Worm (Caenorhabditis elegans) whole organism, L4 larva: ENCODE measurements around the gene H14A12.3.

Experiments used
- D1046.2 ChIP-seq: fragments of 200-800 bp; sonication (Bioruptor generic); IDR thresholded peaks from 2 replicates; pipeline ENCODE4 v1.3.6; 2022; ENCODE audit warnings: missing genetic modification characterization, missing compliant biosample characterization
- F10B5.3 ChIP-seq: sonication (generic microtip); optimal IDR thresholded peaks from 2 replicates; lab custom pipeline; 2016; ENCODE audit warnings: mild to moderate bottlenecking, missing genetic modification characterization, missing compliant biosample characterization
- F26F4.8 ChIP-seq: fragments of 200-800 bp; sonication (Bioruptor generic); conservative IDR thresholded peaks from 2 replicates; pipeline ENCODE4 v1.3.6; 2022; ENCODE audit warnings: missing genetic modification characterization, missing compliant biosample characterization
- F37D6.2 ChIP-seq: sonication (generic microtip); optimal IDR thresholded peaks from 2 replicates; lab custom pipeline; 2016; ENCODE audit warnings: mild to moderate bottlenecking, missing genetic modification characterization, missing compliant biosample characterization
- F49E8.2 ChIP-seq: sonication (generic microtip); optimal IDR thresholded peaks from 2 replicates; lab custom pipeline; 2016; ENCODE audit warnings: missing compliant biosample characterization, mild to moderate bottlenecking, missing genetic modification characterization, borderline replicate concordance
- T26A8.4 ChIP-seq: fragments of 200-800 bp; sonication (Bioruptor generic); IDR thresholded peaks from 2 replicates; pipeline ENCODE4 v1.3.6; 2022; ENCODE audit warnings: missing genetic modification characterization, missing compliant biosample characterization
- Y105C5A.15 ChIP-seq: fragments of 200-800 bp; sonication (Bioruptor generic); IDR thresholded peaks from 2 replicates; pipeline ENCODE4 v1.3.6; 2022; ENCODE audit warnings: missing genetic modification characterization, missing compliant biosample characterization
- ZK546.5 ChIP-seq, 2 experiments: sonication (generic microtip); optimal IDR thresholded peaks; 2 replicates each; lab custom pipeline; 2017; ENCODE audit warnings: missing biosample characterization in 2 of 2, missing genetic modification characterization in 2 of 2
- aly-2 ChIP-seq: sonication (generic microtip); optimal IDR thresholded peaks from 2 replicates; lab custom pipeline; 2018; ENCODE audit warnings: missing biosample characterization, missing genetic modification characterization
- ama-1 ChIP-seq: fragments of 150-350 bp; optimal IDR thresholded peaks from 2 replicates; lab custom pipeline; 2014; ENCODE audit warnings: inconsistent platforms, mixed read lengths
- arid-1 ChIP-seq: fragments of 200-800 bp; sonication (Bioruptor generic); conservative IDR thresholded peaks from 2 replicates; pipeline ENCODE4 v1.3.6; 2022; ENCODE audit warnings: missing genetic modification reagents, missing genetic modification characterization, missing compliant biosample characterization
- ceh-32 ChIP-seq: sonication (generic microtip); optimal IDR thresholded peaks from 2 replicates; lab custom pipeline; 2016; ENCODE audit warnings: mild to moderate bottlenecking, missing genetic modification characterization, missing compliant biosample characterization; ENCODE audit not compliant: poor library complexity
- ceh-62 ChIP-seq: sonication (generic microtip); optimal IDR thresholded peaks from 2 replicates; lab custom pipeline; 2017; ENCODE audit warnings: missing biosample characterization, missing genetic modification characterization
- cey-2 ChIP-seq: sonication (generic microtip); optimal IDR thresholded peaks from 3 replicates; lab custom pipeline; 2017; ENCODE audit warnings: missing genetic modification characterization, mild to moderate bottlenecking, missing compliant biosample characterization, antibody characterized with exemption, borderline replicate concordance; ENCODE audit not compliant: insufficient read depth
- daf-16 ChIP-seq, 3 experiments: sonication (generic microtip); optimal IDR thresholded peaks; 2 replicates each; lab custom pipeline; 2016 to 2017; ENCODE audit warnings: missing genetic modification characterization in 3 of 3, missing genetic modification reagents in 3 of 3, mild to moderate bottlenecking in 2 of 3, missing compliant biosample characterization in 2 of 3, missing biosample characterization in 1 of 3, moderate library complexity in 1 of 3
- daf-19 ChIP-seq: fragments of 200-800 bp; sonication (Bioruptor generic); conservative IDR thresholded peaks from 2 replicates; pipeline ENCODE4 v1.3.6; 2022; ENCODE audit warnings: missing genetic modification characterization, missing compliant biosample characterization
- daf-8 ChIP-seq: fragments of 200-800 bp; sonication (Bioruptor generic); IDR thresholded peaks from 2 replicates; pipeline ENCODE4 v1.3.6; 2022; ENCODE audit warnings: missing genetic modification characterization, missing compliant biosample characterization
- dmd-8 ChIP-seq: fragments of 200-800 bp; sonication (Bioruptor generic); IDR thresholded peaks from 2 replicates; pipeline ENCODE4 v1.3.6; 2022; ENCODE audit warnings: missing genetic modification characterization, missing compliant biosample characterization
- duxl-1 ChIP-seq: sonication (generic microtip); optimal IDR thresholded peaks from 2 replicates; lab custom pipeline; 2016; ENCODE audit warnings: mild to moderate bottlenecking, missing genetic modification characterization, moderate library complexity, missing compliant biosample characterization; ENCODE audit not compliant: poor library complexity
- egl-27 ChIP-seq: sonication (generic microtip); optimal IDR thresholded peaks from 3 replicates; lab custom pipeline; 2017; ENCODE audit warnings: missing biosample characterization, missing genetic modification reagents, missing genetic modification characterization
- fos-1 ChIP-seq: fragments of 150-350 bp; optimal IDR thresholded peaks from 2 replicates; lab custom pipeline; 2014; ENCODE audit warnings: missing biosample characterization, missing genetic modification characterization
- gei-8 ChIP-seq: fragments of 200-800 bp; sonication (Bioruptor generic); optimal IDR thresholded peaks from 2 replicates; lab custom pipeline; 2018; ENCODE audit warnings: mild to moderate bottlenecking, missing genetic modification characterization, missing compliant biosample characterization
- hmg-1.1 ChIP-seq: fragments of 200-800 bp; sonication (Bioruptor generic); IDR thresholded peaks from 2 replicates; pipeline ENCODE4 v1.3.6; 2022; ENCODE audit warnings: missing genetic modification reagents, missing genetic modification characterization, missing compliant biosample characterization
- jun-1 ChIP-seq: fragments of 150-350 bp; optimal IDR thresholded peaks from 2 replicates; lab custom pipeline; 2014; ENCODE audit warnings: missing biosample characterization, missing genetic modification reagents, missing genetic modification characterization
- lim-7 ChIP-seq: fragments of 200-800 bp; sonication (Bioruptor generic); IDR thresholded peaks from 2 replicates; pipeline ENCODE4 v1.3.6; 2022; ENCODE audit warnings: missing genetic modification characterization, missing compliant biosample characterization
- lin-1 ChIP-seq: fragments of 200-800 bp; sonication (Bioruptor generic); IDR thresholded peaks from 2 replicates; pipeline ENCODE4 v1.3.6; 2022; ENCODE audit warnings: missing genetic modification reagents, missing genetic modification characterization, missing compliant biosample characterization
- lin-13 ChIP-seq: fragments of 150-350 bp; optimal IDR thresholded peaks from 2 replicates; lab custom pipeline; 2014; ENCODE audit warnings: missing biosample characterization, missing genetic modification reagents, missing genetic modification characterization
- lin-15B ChIP-seq: fragments of 150-350 bp; sonication (generic microtip); optimal IDR thresholded peaks from 3 replicates; lab custom pipeline; 2014; ENCODE audit warnings: missing biosample characterization, missing genetic modification characterization
- lin-38 ChIP-seq: fragments of 200-800 bp; sonication (Bioruptor generic); IDR thresholded peaks from 2 replicates; pipeline ENCODE4 v1.3.6; 2022; ENCODE audit warnings: missing genetic modification reagents, missing genetic modification characterization, missing compliant biosample characterization
- lin-39 ChIP-seq: fragments of 150-350 bp; optimal IDR thresholded peaks from 2 replicates; lab custom pipeline; 2014; ENCODE audit warnings: missing biosample characterization, missing genetic modification reagents, missing genetic modification characterization
- lir-3 ChIP-seq: sonication (generic microtip); optimal IDR thresholded peaks from 2 replicates; lab custom pipeline; 2016; ENCODE audit warnings: mild to moderate bottlenecking, missing genetic modification characterization, missing compliant biosample characterization
- madf-5 ChIP-seq, 2 experiments: fragments of 200-800 bp; sonication (Bioruptor generic); IDR thresholded peaks; 2 replicates each; pipeline ENCODE4 v1.3.6; 2022; ENCODE audit warnings: missing compliant biosample characterization in 2 of 2, missing genetic modification characterization in 2 of 2
- madf-9 ChIP-seq: fragments of 200-800 bp; sonication (Bioruptor generic); conservative IDR thresholded peaks from 2 replicates; pipeline ENCODE4 v1.3.6; 2022; ENCODE audit warnings: missing genetic modification reagents, missing genetic modification characterization, missing compliant biosample characterization
- mdl-1 ChIP-seq, 2 experiments: fragments of 150-350 bp in 1 of 2; sonication (generic microtip) in 1 of 2; optimal IDR thresholded peaks; 2 replicates each; lab custom pipeline; 2014 to 2017; ENCODE audit warnings: missing biosample characterization in 2 of 2, missing genetic modification characterization in 2 of 2
- mep-1 ChIP-seq: fragments of 150-350 bp; sonication (generic microtip); optimal IDR thresholded peaks from 3 replicates; lab custom pipeline; 2014; ENCODE audit warnings: missing biosample characterization, missing genetic modification characterization
- mxl-2 ChIP-seq: fragments of 200-800 bp; sonication (Bioruptor generic); conservative IDR thresholded peaks from 2 replicates; pipeline ENCODE4 v1.3.6; 2022; ENCODE audit warnings: missing genetic modification reagents, missing genetic modification characterization, missing compliant biosample characterization
- mxl-3 ChIP-seq: fragments of 200-800 bp; sonication (Bioruptor generic); optimal IDR thresholded peaks from 2 replicates; lab custom pipeline; 2018; ENCODE audit warnings: mild to moderate bottlenecking, missing genetic modification characterization, missing compliant biosample characterization
- nhr-10 ChIP-seq: fragments of 150-350 bp; optimal IDR thresholded peaks from 2 replicates; lab custom pipeline; 2014; ENCODE audit warnings: missing biosample characterization, missing genetic modification characterization
- nhr-237 ChIP-seq: sonication (generic microtip); optimal IDR thresholded peaks from 2 replicates; lab custom pipeline; 2017; ENCODE audit warnings: missing biosample characterization, missing genetic modification characterization
- nhr-28 ChIP-seq: fragments of 150-350 bp; optimal IDR thresholded peaks from 2 replicates; lab custom pipeline; 2014; ENCODE audit warnings: missing biosample characterization, missing genetic modification characterization
- nhr-76 ChIP-seq: fragments of 150-350 bp; optimal IDR thresholded peaks from 2 replicates; lab custom pipeline; 2014; ENCODE audit warnings: missing biosample characterization, missing genetic modification characterization
- nhr-77 ChIP-seq: fragments of 150-350 bp; optimal IDR thresholded peaks from 2 replicates; lab custom pipeline; 2014; ENCODE audit warnings: missing biosample characterization, missing genetic modification characterization
- rbr-2 ChIP-seq: sonication (generic microtip); optimal IDR thresholded peaks from 2 replicates; lab custom pipeline; 2016; ENCODE audit warnings: missing genotype, missing genetic modification characterization, missing compliant biosample characterization
- skn-1 ChIP-seq: fragments of 150-350 bp; optimal IDR thresholded peaks from 2 replicates; lab custom pipeline; 2014; ENCODE audit warnings: missing biosample characterization, missing genetic modification characterization
- spr-1 ChIP-seq: sonication (generic microtip); optimal IDR thresholded peaks from 2 replicates; lab custom pipeline; 2016; ENCODE audit warnings: mild to moderate bottlenecking, missing genetic modification characterization, missing compliant biosample characterization
- spr-3 ChIP-seq: fragments of 200-800 bp; sonication (Bioruptor generic); optimal IDR thresholded peaks from 2 replicates; lab custom pipeline; 2018; ENCODE audit warnings: mild to moderate bottlenecking, missing genetic modification characterization, missing compliant biosample characterization
- unc-62 ChIP-seq, 3 experiments: fragments of 150-350 bp in 1 of 3; sonication (generic microtip); optimal IDR thresholded peaks in 2 of 3; peaks in 1 of 3; 1 replicate in 1 of 3; 2 replicates in 2 of 3; lab custom pipeline; 2014 to 2017; ENCODE audit warnings: missing biosample characterization in 3 of 3, missing genetic modification characterization in 3 of 3, missing genetic modification reagents in 3 of 3, missing genotype in 1 of 3
- vab-7 ChIP-seq: fragments of 200-800 bp; sonication (Bioruptor generic); IDR thresholded peaks from 2 replicates; pipeline ENCODE4 v1.3.6; 2022; ENCODE audit warnings: missing genetic modification reagents, missing genetic modification characterization, missing compliant biosample characterization
- zag-1 ChIP-seq: fragments of 150-350 bp; optimal IDR thresholded peaks from 2 replicates; lab custom pipeline; 2014; ENCODE audit warnings: missing biosample characterization, missing genetic modification characterization
- zfp-3 ChIP-seq: fragments of 200-800 bp; sonication (Bioruptor generic); conservative IDR thresholded peaks from 2 replicates; pipeline ENCODE4 v1.3.6; 2022; ENCODE audit warnings: missing genetic modification reagents, missing genetic modification characterization, missing compliant biosample characterization
- zip-11 ChIP-seq: fragments of 200-800 bp; sonication (Bioruptor generic); IDR thresholded peaks from 2 replicates; pipeline ENCODE4 v1.3.6; 2022; ENCODE audit warnings: missing genetic modification characterization, missing compliant biosample characterization

H14A12.3 gene

ce11 chrIII:7498346-7498745 is 34.7 kb downstream of the H14A12.3 start (continued):
- TF ChIP-seq madf-5 (GFP tag; IDR thresholded peaks at IDR 0.05; lab: Robert Waterston, UW) (no peak), lin-39 (tag; lab: Kevin White, UChicago) (no peak), ceh-62 (tag; lab: Kevin White, UChicago) (no peak), F37D6.2 (tag; lab: Kevin White, UChicago) (peak; percentile 78), nhr-10 (tag; lab: Kevin White, UChicago) (peak; percentile 0), egl-27 (no peak), madf-9 (GFP tag; lab: Robert Waterston, UW) (peak; percentile 45; the same call in 1 of the 2 replicates), ceh-32 (no peak), arid-1 (GFP tag; lab: Robert Waterston, UW) (0 out of 2 replicates have a peak, but pooled peaks have one; percentile 55), mep-1 (peak; percentile 96), daf-16 (GFP tag; optimal IDR thresholded peaks at IDR 0.05; lab: Kevin White, UChicago) (peak; percentile 40 to 61), daf-16 (tag; optimal IDR thresholded peaks at IDR 0.05; lab: Kevin White, UChicago) (peak; percentile 63), mxl-3 (peak; percentile 99), mxl-2 (0 out of 2 replicates have a peak, but pooled peaks have one; percentile 25), duxl-1 (tag; lab: Kevin White, UChicago) (peak; percentile 72), nhr-76 (tag; lab: Kevin White, UChicago) (no peak), lin-13 (GFP tag; lab: Kevin White, UChicago) (peak; percentile 98), vab-7 (GFP tag; lab: Robert Waterston, UW) (0 out of 2 replicates have a peak, but pooled peaks have one; percentile 50), rbr-2 (tag; lab: Kevin White, UChicago) (peak; percentile 83), fos-1 (tag; lab: Kevin White, UChicago) (no peak), ZK546.5 (tag; optimal IDR thresholded peaks at IDR 0.05; lab: Kevin White, UChicago) (no peak), skn-1 (tag; lab: Kevin White, UChicago) (no peak), D1046.2 (no peak), T26A8.4 (GFP tag; lab: Robert Waterston, UW) (peak; percentile 70), lim-7 (GFP tag; lab: Robert Waterston, UW) (no peak), lir-3 (no peak), daf-8 (GFP tag; lab: Robert Waterston, UW) (no peak), spr-3 (GFP tag; lab: Kevin White, UChicago) (no peak), dmd-8 (GFP tag; lab: Robert Waterston, UW) (no peak), F10B5.3 (tag; lab: Kevin White, UChicago) (no peak), lin-1 (peak; percentile 70), F49E8.2 (tag; lab: Kevin White, UChicago) (no peak), ama-1 (lab: Kevin White, UChicago) (peak; percentile 49), lin-38 (GFP tag; lab: Robert Waterston, UW) (peak; percentile 80), jun-1 (peak; percentile 45), zfp-3 (GFP tag; lab: Robert Waterston, UW) (no peak), spr-1 (tag; lab: Kevin White, UChicago) (peak; percentile 66), mdl-1 (tag; optimal IDR thresholded peaks at IDR 0.05; lab: Kevin White, UChicago) (peak; percentile 75 to 96), nhr-28 (tag; lab: Kevin White, UChicago) (peak; percentile 83), cey-2 (tag; lab: Kevin White, UChicago) (no peak), Y105C5A.15 (GFP tag; lab: Robert Waterston, UW) (0 out of 2 replicates have a peak, but pooled peaks have one; percentile 20), lin-15B (tag; lab: Kevin White, UChicago) (peak; percentile 78), zip-11 (GFP tag; lab: Robert Waterston, UW) (no peak), hmg-1.1 (peak; percentile 86), F26F4.8 (GFP tag; lab: Robert Waterston, UW) (no peak), unc-62 (GFP tag; optimal IDR thresholded peaks at IDR 0.05 in 1 of 2; lab: Kevin White, UChicago) (peak in 1 of 2 experiments; percentile 89), unc-62 (tag; optimal IDR thresholded peaks at IDR 0.05; lab: Kevin White, UChicago) (no peak), daf-19 (GFP tag; lab: Robert Waterston, UW) (no peak), nhr-237 (no peak), zag-1 (tag; lab: Kevin White, UChicago) (peak; percentile 12), aly-2 (tag; lab: Kevin White, UChicago) (no peak), nhr-77 (peak; percentile 91), gei-8 (GFP tag; lab: Kevin White, UChicago) (no peak)
